Fruit fly (Drosophila melanogaster): Measurements from ENCODE around the gene Edem2.

The Edem2 gene

DNA sequence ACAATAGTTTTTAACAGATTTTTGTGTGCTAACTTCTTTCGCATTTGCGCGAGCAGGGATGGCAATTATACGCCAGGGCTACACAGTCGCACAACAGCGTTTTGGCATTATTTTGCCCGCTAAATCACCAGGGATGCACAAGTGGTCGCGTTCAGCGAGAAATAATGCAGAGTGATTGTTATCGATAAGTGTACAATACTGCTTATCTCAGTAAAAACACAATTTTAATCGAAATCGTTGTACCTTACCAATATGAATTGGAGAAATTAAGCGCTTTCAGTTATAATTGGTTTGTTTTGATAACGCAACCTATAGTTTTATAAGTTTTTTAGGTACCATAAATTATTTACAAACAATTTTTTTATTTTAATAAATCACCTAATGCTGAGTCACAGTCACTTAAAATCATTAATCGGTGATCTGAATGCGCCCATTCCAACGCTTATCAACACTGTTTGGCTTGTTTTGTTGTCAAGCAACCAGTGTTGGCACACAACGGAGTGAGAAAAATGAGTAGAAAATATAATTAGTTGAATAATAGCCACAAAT, 15.2 kb upstream of the Edem2 start, which contains the start of the genes Sfmbt and CG5439 (continued):
- TF ChIP-seq Vsx1 (GFP tag; optimal IDR thresholded peaks at IDR 0.05) (no peak), CG16815 (GFP tag; optimal IDR thresholded peaks at IDR 0.05) (peak; percentile 69), hb (GFP tag; IDR thresholded peaks at IDR 0.05; ENCODE audit: partially characterized antibody) (no peak), CG33557 (GFP tag; optimal IDR thresholded peaks at IDR 0.05) (peak; percentile 62), Lim3 (GFP tag; IDR thresholded peaks at IDR 0.05) (no peak), H2.0 (GFP tag; IDR thresholded peaks at IDR 0.05) (peak; percentile 38), CG1024 (GFP tag; IDR thresholded peaks at IDR 0.05) (no peak; the same call in 1 of the 2 replicates), HLH3B (GFP tag; IDR thresholded peaks at IDR 0.05) (no peak; the same call in 1 of the 2 replicates), jing (GFP tag; optimal IDR thresholded peaks at IDR 0.05) (no peak), CG8944 (GFP tag; optimal IDR thresholded peaks at IDR 0.05) (peak; percentile 72), HHEX (GFP tag; optimal IDR thresholded peaks at IDR 0.05) (peak; percentile 72), CG9727 (GFP tag; optimal IDR thresholded peaks at IDR 0.05) (peak; percentile 79), CG10565 (GFP tag; optimal IDR thresholded peaks at IDR 0.05) (no peak), maf-S (GFP tag; optimal IDR thresholded peaks at IDR 0.05) (peak; percentile 75), dm (GFP tag; optimal IDR thresholded peaks at IDR 0.05) (peak; percentile 65), Sox100B (GFP tag; optimal IDR thresholded peaks at IDR 0.05) (no peak), Eip74EF (GFP tag; optimal IDR thresholded peaks at IDR 0.05) (no peak), CG1603 (tag; optimal IDR thresholded peaks at IDR 0.05) (no peak), NfI (GFP tag; optimal IDR thresholded peaks at IDR 0.05) (peak; percentile 74), yki (optimal IDR thresholded peaks at IDR 0.05) (no peak), CG34224 (GFP tag; IDR thresholded peaks at IDR 0.05; ENCODE audit: partially characterized antibody) (no peak; the same call in 2 of the 3 replicates), CG6175 (GFP tag; IDR thresholded peaks at IDR 0.05) (peak; percentile 50; the same call in 1 of the 3 replicates), chm (GFP tag; IDR thresholded peaks at IDR 0.05) (0 out of 2 replicates have a peak, but pooled peaks have one; percentile 50), CG7786 (GFP tag; optimal IDR thresholded peaks at IDR 0.05) (peak; percentile 77), HLH4C (GFP tag; IDR thresholded peaks at IDR 0.05; ENCODE audit: partially characterized antibody) (peak; percentile 62; the same call in 2 of the 3 replicates), Sin3A (optimal IDR thresholded peaks at IDR 0.05) (peak; percentile 96), ken (GFP tag; IDR thresholded peaks at IDR 0.05) (peak; percentile 42; the same call in 1 of the 3 replicates), CG2875 (GFP tag; optimal IDR thresholded peaks at IDR 0.05) (no peak), CG3726 (GFP tag; IDR thresholded peaks at IDR 0.05) (no peak), CG17912 (GFP tag; optimal IDR thresholded peaks at IDR 0.05) (peak; percentile 72), ATbp (GFP tag; optimal IDR thresholded peaks at IDR 0.05) (no peak), CG14441 (GFP tag; IDR thresholded peaks at IDR 0.05) (peak; percentile 71), lbe (GFP tag; optimal IDR thresholded peaks at IDR 0.05) (peak; percentile 77), Hsf (GFP tag; optimal IDR thresholded peaks at IDR 0.05) (peak; percentile 83), Myb (GFP tag; optimal IDR thresholded peaks at IDR 0.05) (peak; percentile 58)

DNA sequence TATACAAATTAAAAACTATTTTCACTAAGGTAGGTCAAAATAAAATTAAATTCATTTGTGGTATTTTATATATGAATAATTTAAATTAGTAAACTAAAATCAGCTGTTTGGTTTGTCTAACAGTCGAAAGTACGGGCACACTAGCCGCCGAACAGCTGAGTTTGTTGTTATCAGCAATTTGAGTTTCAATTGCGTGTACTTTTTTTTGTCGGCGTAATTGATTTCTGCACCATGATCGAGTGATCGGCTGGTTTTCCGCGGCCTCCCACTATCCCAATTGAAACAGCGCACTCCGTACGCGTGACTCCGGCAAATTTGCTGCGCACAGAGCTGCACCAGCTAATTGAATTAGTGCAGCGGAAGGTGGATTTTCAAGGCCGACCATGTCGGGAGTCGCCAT, 12.9 kb upstream of the Edem2 start, which contains the start of gene Alg7:
Gene Alg7 (plus strand): TSS at position 153 of the 400 bp plus-strand sequence.
- TF ChIP-seq Dp (GFP tag; optimal IDR thresholded peaks at IDR 0.05) (peak; percentile 37), pzg (GFP tag; optimal IDR thresholded peaks at IDR 0.05) (peak; percentile 45), vvl (GFP tag; IDR thresholded peaks at IDR 0.05) (peak; percentile 70; the same call in 1 of the 2 replicates), zen (tag; optimal IDR thresholded peaks at IDR 0.05) (peak; percentile 4), trem (tag; optimal IDR thresholded peaks at IDR 0.05) (peak; percentile 21), unc-4 (GFP tag; IDR thresholded peaks at IDR 0.05; ENCODE audit: partially characterized antibody) (0 out of 2 replicates have a peak, but pooled peaks have one; percentile 15), crp (GFP tag; optimal IDR thresholded peaks at IDR 0.05) (peak; percentile 79 to 97), Antp (GFP tag; optimal IDR thresholded peaks at IDR 0.05) (no peak), Sin3A (optimal IDR thresholded peaks at IDR 0.05) (peak; percentile 1), E2f2 (GFP tag; IDR thresholded peaks at IDR 0.05) (peak; percentile 45), ci (GFP tag; IDR thresholded peaks at IDR 0.05) (0 out of 3 replicates have a peak, but pooled peaks have one; percentile 10), Dll (GFP tag; IDR thresholded peaks at IDR 0.05; ENCODE audit: partially characterized antibody) (peak; percentile 32; the same call in 1 of the 4 replicates), CG13287 (GFP tag; IDR thresholded peaks at IDR 0.05; ENCODE audit: partially characterized antibody) (peak; percentile 50), CG10267 (tag; optimal IDR thresholded peaks at IDR 0.05) (peak; percentile 50), ftz-f1 (GFP tag; optimal IDR thresholded peaks at IDR 0.05) (peak; percentile 91), CG9797 (GFP tag; optimal IDR thresholded peaks at IDR 0.05) (peak; percentile 72)
